Worm (Caenorhabditis elegans): ENCODE results near the gene fbxa-105.

DNA sequence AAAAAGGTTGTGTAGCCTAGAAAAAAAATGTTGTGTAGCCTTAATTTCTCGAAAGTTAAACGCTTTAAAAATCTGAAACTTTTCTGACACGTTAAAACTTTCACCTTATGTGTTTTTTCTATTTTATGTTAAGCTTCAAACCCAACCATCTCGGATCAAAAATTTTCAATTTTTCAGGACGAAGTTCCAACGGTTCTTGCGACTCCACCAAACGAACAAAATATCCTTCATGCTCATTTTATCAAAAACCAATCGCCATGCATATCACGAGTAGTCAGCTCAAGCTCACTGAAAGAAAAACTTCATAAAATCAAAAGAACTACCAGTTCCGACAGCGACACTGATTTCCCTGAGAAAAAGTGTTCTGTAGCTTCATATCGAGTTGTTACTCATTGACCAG lies 44.7 kb upstream of the fbxa-105 start:
- no peak for TF ChIP-seq pax-3 (tag; optimal IDR thresholded peaks at IDR 0.05)
- no peak for TF ChIP-seq unc-62 (GFP tag; optimal IDR thresholded peaks at IDR 0.05)
- TF ChIP-seq fkh-8 (tag; optimal IDR thresholded peaks at IDR 0.05): no peak
- no peak for TF ChIP-seq nhr-237 (tag; optimal IDR thresholded peaks at IDR 0.05)
- TF ChIP-seq nhr-76 (tag; optimal IDR thresholded peaks at IDR 0.05): no peak
- no peak for TF ChIP-seq jun-1 (tag; optimal IDR thresholded peaks at IDR 0.05)
- no peak for TF ChIP-seq egl-27 (tag; optimal IDR thresholded peaks at IDR 0.05)

Data from whole organism, L1 larva.